Worm (Caenorhabditis elegans): ENCODE results near the gene C02B8.6.

Gene C02B8.6

ce11 chrX:8103899-8104298 is 32.2 kb downstream of the C02B8.6 start, which contains the start of gene K07E3.2:
Gene K07E3.2 (plus strand): TSS chrX:8104298.
- no peak for TF ChIP-seq nhr-19 (GFP tag; conservative IDR thresholded peaks at IDR 0.05)
- TF ChIP-seq hlh-17 (GFP tag; optimal IDR thresholded peaks at IDR 0.05; ENCODE audit: borderline replicate concordance), result no peak
- peak; percentile 11 for TF ChIP-seq xbp-1 (tag; optimal IDR thresholded peaks at IDR 0.05)
- no peak for TF ChIP-seq nhr-84 (tag; optimal IDR thresholded peaks at IDR 0.05)
- TF ChIP-seq aly-2 (tag; optimal IDR thresholded peaks at IDR 0.05), result no peak
- no peak for TF ChIP-seq alr-1 (tag; optimal IDR thresholded peaks at IDR 0.05; ENCODE audit: borderline replicate concordance)
- TF ChIP-seq vab-15 (tag; optimal IDR thresholded peaks at IDR 0.05), result no peak
- TF ChIP-seq nhr-85 (tag), result no peak
- no peak for TF ChIP-seq lsy-2 (tag; optimal IDR thresholded peaks at IDR 0.05)
- TF ChIP-seq mdl-1 (tag; optimal IDR thresholded peaks at IDR 0.05), result no peak
- TF ChIP-seq snu-23 (GFP tag; optimal IDR thresholded peaks at IDR 0.05), result peak; percentile 47
- TF ChIP-seq tbx-2 (tag; optimal IDR thresholded peaks at IDR 0.05), result no peak
- no peak for TF ChIP-seq grh-1 (GFP tag; IDR thresholded peaks at IDR 0.05)
- TF ChIP-seq lin-14 (GFP tag; optimal IDR thresholded peaks at IDR 0.05), result no peak
- no peak for TF ChIP-seq elt-2 (tag; optimal IDR thresholded peaks at IDR 0.05)
- TF ChIP-seq nhr-11 (tag; optimal IDR thresholded peaks at IDR 0.05), result no peak
- TF ChIP-seq unc-86 (tag; optimal IDR thresholded peaks at IDR 0.05), result no peak
- no peak for TF ChIP-seq hpl-2 (GFP tag; optimal IDR thresholded peaks at IDR 0.05)
- no peak for TF ChIP-seq dsc-1 (tag; optimal IDR thresholded peaks at IDR 0.05)
- no peak for TF ChIP-seq mab-9 (GFP tag; IDR thresholded peaks at IDR 0.05)
- TF ChIP-seq unc-130 (tag; optimal IDR thresholded peaks at IDR 0.05), result no peak
- TF ChIP-seq nhr-71 (tag; optimal IDR thresholded peaks at IDR 0.05), result peak; percentile 17
- TF ChIP-seq fos-1 (tag; optimal IDR thresholded peaks at IDR 0.05), result no peak
- TF ChIP-seq lin-13 (GFP tag; optimal IDR thresholded peaks at IDR 0.05), result no peak
- TF ChIP-seq lir-3 (tag; optimal IDR thresholded peaks at IDR 0.05; ENCODE audit: poor library complexity), result no peak
- TF ChIP-seq mep-1 (tag; optimal IDR thresholded peaks at IDR 0.05), result no peak
- TF ChIP-seq lin-15B (tag; optimal IDR thresholded peaks at IDR 0.05), result no peak
- TF ChIP-seq ceh-8 (GFP tag; optimal IDR thresholded peaks at IDR 0.05), result no peak
- no peak for TF ChIP-seq isw-1 (GFP tag; IDR thresholded peaks at IDR 0.05)
- TF ChIP-seq Y116A8C.19 (tag; optimal IDR thresholded peaks at IDR 0.05; ENCODE audit: borderline replicate concordance), result no peak
- TF ChIP-seq unc-30 (tag; optimal IDR thresholded peaks at IDR 0.05), result no peak
- TF ChIP-seq nhr-76 (tag; optimal IDR thresholded peaks at IDR 0.05), result no peak
- TF ChIP-seq ceh-82 (tag; optimal IDR thresholded peaks at IDR 0.05), result peak in 1 of 3 experiments; percentile 20
- TF ChIP-seq unc-62 (GFP tag; optimal IDR thresholded peaks at IDR 0.05), result no peak
- no peak for TF ChIP-seq lin-35 (GFP tag; optimal IDR thresholded peaks at IDR 0.05)
- no peak for TF ChIP-seq efl-3 (GFP tag; optimal IDR thresholded peaks at IDR 0.05)
- peak; percentile 35 for TF ChIP-seq nhr-90 (tag; optimal IDR thresholded peaks at IDR 0.05; ENCODE audit: poor library complexity)
- TF ChIP-seq ces-1 (GFP tag; optimal IDR thresholded peaks at IDR 0.05), result no peak
- TF ChIP-seq rnt-1 (tag; optimal IDR thresholded peaks at IDR 0.05), result no peak
- no peak for TF ChIP-seq snpc-4 (tag; optimal IDR thresholded peaks at IDR 0.05)
- no peak for TF ChIP-seq blmp-1 (tag; optimal IDR thresholded peaks at IDR 0.05)
- TF ChIP-seq C34B4.2 (tag; optimal IDR thresholded peaks at IDR 0.05), result no peak
- TF ChIP-seq unc-98 (GFP tag; IDR thresholded peaks at IDR 0.05), result no peak
- no peak for TF ChIP-seq nhr-28 (tag; optimal IDR thresholded peaks at IDR 0.05)
